Fruit fly (Drosophila melanogaster) Kc167 (cell line): ENCODE data around the gene Sur-8.

ENCODE experiments used
- Sin3A ChIP-seq: fragments of >200 bp; optimal IDR thresholded peaks from 2 replicates; lab custom pipeline; 2018; ENCODE audit warnings: missing external identifiers
- h ChIP-seq: fragments of >200 bp; optimal IDR thresholded peaks from 3 replicates; lab custom pipeline; 2018; ENCODE audit warnings: missing external identifiers
- insv ChIP-seq: fragments of >200 bp; optimal IDR thresholded peaks from 3 replicates; lab custom pipeline; 2018; ENCODE audit warnings: missing external identifiers
- psq ChIP-seq: fragments of >200 bp; optimal IDR thresholded peaks from 2 replicates; lab custom pipeline; 2017; ENCODE audit warnings: missing external identifiers

dm6 chr3R:17406411-17406810 is 4.1 kb upstream of the Sur-8 start, which contains the start of the genes CG42824 and CG42798:
- no peak for TF ChIP-seq insv
- TF ChIP-seq h (lab: Kevin White, UChicago), result no peak
- no peak for TF ChIP-seq psq
- TF ChIP-seq Sin3A, result no peak
